Worm (Caenorhabditis elegans): ENCODE results near the gene inx-3.

Gene inx-3

ce11 chrX:5987910-5988309 lies 8.0 kb upstream of the inx-3 start:
- no peak for TF ChIP-seq unc-62 (GFP tag; optimal IDR thresholded peaks at IDR 0.05)

- no peak for TF ChIP-seq unc-62 (GFP tag; optimal IDR thresholded peaks at IDR 0.05)
These were observed 3.2 kb upstream of the inx-3 start, which contains the start of gene F22F4.5 for ce11 chrX:5992770-5993169. TSS of gene F22F4.5 (minus strand) at chrX:5992870.

- no peak for TF ChIP-seq unc-62 (GFP tag; optimal IDR thresholded peaks at IDR 0.05)
These were observed 2.0 kb upstream of the inx-3 start for ce11 chrX:5994004-5994403.

ce11 chrX:5999103-5999554 lies 3.2 kb downstream of the inx-3 start, which contains the start of gene F22F4.9:
TSS of gene F22F4.9 (minus strand) at chrX:5999504.
- TF ChIP-seq unc-62 (GFP tag; optimal IDR thresholded peaks at IDR 0.05): no peak

ce11 chrX:6001432-6001831 lies 5.5 kb downstream of the inx-3 start, which contains the start of gene F22F4.4:
TSS of gene F22F4.4 (minus strand) at chrX:6001532.
- no peak for TF ChIP-seq unc-62 (GFP tag; optimal IDR thresholded peaks at IDR 0.05)

- no peak for TF ChIP-seq unc-62 (GFP tag; optimal IDR thresholded peaks at IDR 0.05)
These were observed 6.5 kb downstream of the inx-3 start for ce11 chrX:6002479-6002878.

ce11 chrX:6003853-6004252 lies 7.9 kb downstream of the inx-3 start, which contains the start of gene sups-1:
TSS of gene sups-1 (plus strand) at chrX:6004153.
- TF ChIP-seq unc-62 (GFP tag; optimal IDR thresholded peaks at IDR 0.05): no peak

- no peak for TF ChIP-seq unc-62 (GFP tag; optimal IDR thresholded peaks at IDR 0.05)
These were observed 8.4 kb downstream of the inx-3 start for ce11 chrX:6004315-6004714.

- no peak for TF ChIP-seq unc-62 (GFP tag; optimal IDR thresholded peaks at IDR 0.05)
These were observed 14.6 kb downstream of the inx-3 start, which contains the start of gene C09B8.3 for ce11 chrX:6010573-6010972. TSS of gene C09B8.3 (minus strand) at chrX:6010673.

- TF ChIP-seq unc-62 (GFP tag; optimal IDR thresholded peaks at IDR 0.05): no peak
These were observed 19.1 kb downstream of the inx-3 start, which contains the start of gene C09B8.8 for ce11 chrX:6015096-6015495. TSS of gene C09B8.8 (plus strand) at chrX:6015492.

- TF ChIP-seq unc-62 (GFP tag; optimal IDR thresholded peaks at IDR 0.05): no peak
These were observed 24.0 kb downstream of the inx-3 start, which contains the start of gene C09B8.4 for ce11 chrX:6019886-6020469. TSS of gene C09B8.4 (minus strand) at chrX:6019936.

- no peak for TF ChIP-seq unc-62 (GFP tag; optimal IDR thresholded peaks at IDR 0.05)
These were observed 24.8 kb downstream of the inx-3 start for ce11 chrX:6020782-6021181.

ce11 chrX:6022469-6022868 lies 26.5 kb downstream of the inx-3 start, which contains the start of gene lelo-3:
TSS of gene lelo-3 (minus strand) at chrX:6022569.
- no peak for TF ChIP-seq unc-62 (GFP tag; optimal IDR thresholded peaks at IDR 0.05)

- TF ChIP-seq unc-62 (GFP tag; optimal IDR thresholded peaks at IDR 0.05): no peak
These were observed 29.0 kb downstream of the inx-3 start for ce11 chrX:6024977-6025376.

- no peak for TF ChIP-seq unc-62 (GFP tag; optimal IDR thresholded peaks at IDR 0.05)
These were observed 31.0 kb downstream of the inx-3 start for ce11 chrX:6026732-6027528.

ce11 chrX:6029075-6029474 lies 33.1 kb downstream of the inx-3 start:
- TF ChIP-seq unc-62 (GFP tag; optimal IDR thresholded peaks at IDR 0.05): no peak

ce11 chrX:6031169-6031568 lies 35.2 kb downstream of the inx-3 start, which contains the start of gene ipp-5:
TSS of gene ipp-5 (plus strand) at chrX:6031469.
- no peak for TF ChIP-seq unc-62 (GFP tag; optimal IDR thresholded peaks at IDR 0.05)
